Fruit fly (Drosophila melanogaster) whole organism, embryonic: ENCODE results near the gene CG5850.
A peak's percentile ranks its signal among the peaks of the same experiment; 100 is the strongest.

Experiments used
- Asciz ChIP-seq: fragments of 200-800 bp; sonication (Bioruptor generic); optimal IDR thresholded peaks from 2 replicates; lab custom pipeline; 2017; ENCODE audit warnings: missing biosample characterization, mild to moderate bottlenecking, missing genetic modification characterization, missing genetic modification reagents
- CG12744 ChIP-seq: fragments of 200-800 bp; sonication (Bioruptor generic); optimal IDR thresholded peaks from 2 replicates; lab custom pipeline; 2016; ENCODE audit warnings: missing biosample characterization, missing genetic modification characterization
- CG12942 ChIP-seq: fragments of 200-800 bp; sonication (Bioruptor generic); optimal IDR thresholded peaks from 3 replicates; lab custom pipeline; 2016; ENCODE audit warnings: missing biosample characterization, missing genetic modification characterization
- CG14965 ChIP-seq: fragments of 200-800 bp; sonication (Bioruptor generic); optimal IDR thresholded peaks from 2 replicates; lab custom pipeline; 2016; ENCODE audit warnings: missing biosample characterization, missing genetic modification characterization, borderline replicate concordance
- CG15514 ChIP-seq: fragments of 200-800 bp; sonication (Bioruptor generic); optimal IDR thresholded peaks from 3 replicates; lab custom pipeline; 2017; ENCODE audit warnings: missing biosample characterization, missing genetic modification characterization, mild to moderate bottlenecking, moderate library complexity, missing genetic modification reagents
- CG15696 ChIP-seq: fragments of 200-800 bp; sonication (Bioruptor generic); optimal IDR thresholded peaks from 2 replicates; lab custom pipeline; 2019; ENCODE audit warnings: missing biosample characterization, mild to moderate bottlenecking, missing genetic modification characterization, moderate library complexity
- CG1603 ChIP-seq: fragments of 200-800 bp; sonication (Bioruptor generic); optimal IDR thresholded peaks from 2 replicates; lab custom pipeline; 2019; ENCODE audit warnings: missing biosample characterization, mild to moderate bottlenecking, missing genetic modification characterization, moderate library complexity
- CG16813 ChIP-seq: fragments of 200-800 bp; sonication (Bioruptor generic); IDR thresholded peaks from 3 replicates; pipeline ENCODE4 v1.3.6; 2022; ENCODE audit warnings: missing biosample characterization, missing genetic modification characterization; ENCODE audit not compliant: partially characterized antibody
- CG18619 ChIP-seq: fragments of 200-800 bp; sonication (Bioruptor generic); optimal IDR thresholded peaks from 3 replicates; lab custom pipeline; 2017; ENCODE audit warnings: missing biosample characterization, mild to moderate bottlenecking, missing genetic modification characterization
- CG2889 ChIP-seq: fragments of 200-800 bp; sonication (Bioruptor generic); IDR thresholded peaks from 3 replicates; pipeline ENCODE4 v1.3.6; 2022; ENCODE audit warnings: missing biosample characterization, missing genetic modification characterization
- CG30403 ChIP-seq: fragments of 200-800 bp; sonication (Bioruptor generic); optimal IDR thresholded peaks from 3 replicates; lab custom pipeline; 2016; ENCODE audit warnings: missing biosample characterization, missing genetic modification characterization
- CG32532 ChIP-seq: fragments of 200-800 bp; sonication (Bioruptor generic); IDR thresholded peaks from 2 replicates; pipeline ENCODE4 v1.3.6; 2022; ENCODE audit warnings: missing biosample characterization, missing genetic modification characterization
- CG3847 ChIP-seq: fragments of 200-800 bp; sonication (Bioruptor generic); IDR thresholded peaks from 2 replicates; pipeline ENCODE4 v1.3.6; 2022; ENCODE audit warnings: missing biosample characterization, missing genetic modification characterization
- CG6272 ChIP-seq: fragments of 200-800 bp; sonication (Bioruptor generic); IDR thresholded peaks from 2 replicates; pipeline ENCODE4 v1.3.6; 2022; ENCODE audit warnings: missing biosample characterization, missing genetic modification characterization
- CG7357 ChIP-seq: fragments of 200-800 bp; sonication (Bioruptor generic); IDR thresholded peaks from 3 replicates; pipeline ENCODE4 v1.3.6; 2022; ENCODE audit warnings: missing biosample characterization, missing genetic modification characterization
- CG7963 ChIP-seq: fragments of 200-800 bp; sonication (Bioruptor generic); IDR thresholded peaks from 3 replicates; pipeline ENCODE4 v1.3.6; 2022; ENCODE audit warnings: missing biosample characterization, missing genetic modification characterization; ENCODE audit not compliant: partially characterized antibody
- CG9797 ChIP-seq: fragments of 200-800 bp; sonication (Bioruptor generic); optimal IDR thresholded peaks from 3 replicates; lab custom pipeline; 2018; ENCODE audit warnings: missing biosample characterization, mild to moderate bottlenecking, missing genetic modification characterization
- Dbx ChIP-seq: fragments of 200-800 bp; sonication (Bioruptor generic); IDR thresholded peaks from 3 replicates; pipeline ENCODE4 v1.3.6; 2022; ENCODE audit warnings: missing biosample characterization, missing genetic modification characterization
- Dip2 ChIP-seq: fragments of 200-800 bp; sonication (Bioruptor generic); IDR thresholded peaks from 2 replicates; pipeline ENCODE4 v1.3.6; 2022; ENCODE audit warnings: missing biosample characterization, missing genetic modification characterization
- Dip3 ChIP-seq: fragments of 200-800 bp; sonication (Bioruptor generic); optimal IDR thresholded peaks from 3 replicates; lab custom pipeline; 2016; ENCODE audit warnings: missing biosample characterization, missing genetic modification characterization
- E2f2 ChIP-seq: fragments of 200-800 bp; sonication (Bioruptor generic); IDR thresholded peaks from 2 replicates; pipeline ENCODE4 v1.3.6; 2022; ENCODE audit warnings: missing biosample characterization, missing genetic modification characterization
- Elba2 ChIP-seq: fragments of 200-800 bp; sonication (Bioruptor generic); optimal IDR thresholded peaks from 3 replicates; lab custom pipeline; 2016; ENCODE audit warnings: missing biosample characterization, missing genetic modification characterization
- Fer2 ChIP-seq: fragments of 200-800 bp; sonication (Bioruptor generic); optimal IDR thresholded peaks from 2 replicates; lab custom pipeline; 2018; ENCODE audit warnings: missing biosample characterization, mild to moderate bottlenecking, missing genetic modification characterization, moderate library complexity
- Hey ChIP-seq: fragments of 200-800 bp; sonication (Bioruptor generic); optimal IDR thresholded peaks from 3 replicates; lab custom pipeline; 2018; ENCODE audit warnings: missing biosample characterization, mild to moderate bottlenecking, missing genetic modification characterization
- Hr51 ChIP-seq, 2 experiments: fragments of 200-800 bp; sonication (Bioruptor generic); optimal IDR thresholded peaks; 2 replicates in 1 of 2; 3 replicates in 1 of 2; lab custom pipeline; 2016 to 2018; ENCODE audit warnings: missing biosample characterization in 2 of 2, missing genetic modification characterization in 2 of 2, mild to moderate bottlenecking in 1 of 2, moderate library complexity in 1 of 2
- Hr78 ChIP-seq, 2 experiments: fragments of 200-800 bp in 1 of 2; fragments of >200 bp in 1 of 2; sonication (Bioruptor generic) in 1 of 2; optimal IDR thresholded peaks; 2 replicates each; lab custom pipeline; 2017 to 2019; ENCODE audit warnings: missing biosample characterization in 2 of 2, missing genetic modification characterization in 2 of 2, mild to moderate bottlenecking in 1 of 2, moderate library complexity in 1 of 2
- Mrtf ChIP-seq: fragments of 200-800 bp; sonication (Bioruptor generic); IDR thresholded peaks from 3 replicates; pipeline ENCODE4 v1.3.6; 2022; ENCODE audit warnings: missing biosample characterization, missing genetic modification characterization
- NFAT ChIP-seq: fragments of 200-800 bp; sonication (Bioruptor generic); IDR thresholded peaks from 2 replicates; pipeline ENCODE4 v1.3.6; 2022; ENCODE audit warnings: missing biosample characterization, missing genetic modification characterization
- Oli ChIP-seq: fragments of 200-800 bp; sonication (Bioruptor generic); optimal IDR thresholded peaks from 2 replicates; lab custom pipeline; 2018; ENCODE audit warnings: missing biosample characterization, mild to moderate bottlenecking, missing genetic modification characterization, moderate library complexity
- Xrp1 ChIP-seq: fragments of 200-800 bp; sonication (Bioruptor generic); IDR thresholded peaks from 2 replicates; pipeline ENCODE4 v1.3.6; 2022; ENCODE audit warnings: missing biosample characterization, missing genetic modification characterization
- chinmo ChIP-seq: fragments of 200-800 bp; sonication (Bioruptor generic); IDR thresholded peaks from 4 replicates; pipeline ENCODE4 v1.3.6; 2022; ENCODE audit warnings: missing biosample characterization, missing genetic modification characterization; ENCODE audit not compliant: partially characterized antibody
- danr ChIP-seq: fragments of 200-800 bp; sonication (Bioruptor generic); IDR thresholded peaks from 2 replicates; pipeline ENCODE4 v1.3.6; 2022; ENCODE audit warnings: missing biosample characterization, missing genetic modification characterization
- dmrt99B ChIP-seq: fragments of 200-800 bp; sonication (Bioruptor generic); optimal IDR thresholded peaks from 2 replicates; lab custom pipeline; 2018; ENCODE audit warnings: missing biosample characterization, mild to moderate bottlenecking, missing genetic modification characterization, moderate library complexity
- fd3F ChIP-seq: fragments of 200-800 bp; sonication (Bioruptor generic); optimal IDR thresholded peaks from 2 replicates; lab custom pipeline; 2018; ENCODE audit warnings: missing biosample characterization, mild to moderate bottlenecking, missing genetic modification characterization, moderate library complexity
- mam ChIP-seq: fragments of 200-800 bp; sonication (Bioruptor generic); optimal IDR thresholded peaks from 3 replicates; lab custom pipeline; 2016; ENCODE audit warnings: missing biosample characterization, missing genetic modification characterization
- nau ChIP-seq: fragments of 200-800 bp; sonication (Bioruptor generic); optimal IDR thresholded peaks from 3 replicates; lab custom pipeline; 2017; ENCODE audit warnings: missing biosample characterization, mild to moderate bottlenecking, missing genetic modification characterization, missing genetic modification reagents
- nom ChIP-seq: fragments of 200-800 bp; sonication (Bioruptor generic); optimal IDR thresholded peaks from 2 replicates; lab custom pipeline; 2017; ENCODE audit warnings: missing biosample characterization, missing genetic modification characterization, mild to moderate bottlenecking, moderate library complexity, missing genetic modification reagents
- pan ChIP-seq, 4 experiments: fragments of >200 bp in 3 of 4; fragments of 200-800 bp in 1 of 4; sonication (Bioruptor generic) in 1 of 4; optimal IDR thresholded peaks in 3 of 4; IDR thresholded peaks in 1 of 4; 2 replicates each; pipeline versions ENCODE4 v1.3.6 to Lab custom; 2017 to 2022; ENCODE audit warnings: missing biosample characterization in 2 of 4, missing genetic modification characterization in 2 of 4, mixed read lengths in 1 of 4
- peb ChIP-seq: fragments of 200-800 bp; sonication (Bioruptor generic); IDR thresholded peaks from 2 replicates; pipeline ENCODE4 v1.3.6; 2022; ENCODE audit warnings: missing biosample characterization, missing genetic modification characterization
- pho ChIP-seq: fragments of 200-800 bp; sonication (Bioruptor generic); optimal IDR thresholded peaks from 2 replicates; lab custom pipeline; 2016; ENCODE audit warnings: missing biosample characterization, missing genetic modification characterization
- pnt ChIP-seq: fragments of 200-800 bp; sonication (Bioruptor generic); optimal IDR thresholded peaks from 3 replicates; lab custom pipeline; 2016; ENCODE audit warnings: missing biosample characterization, missing genetic modification characterization
- prd ChIP-seq, 3 experiments: fragments of >200 bp in 2 of 3; fragments of 200-800 bp in 1 of 3; sonication (Bioruptor generic) in 1 of 3; optimal IDR thresholded peaks in 2 of 3; IDR thresholded peaks in 1 of 3; 2 replicates in 2 of 3; 3 replicates in 1 of 3; pipeline versions ENCODE4 v1.3.6 to Lab custom; 2017 to 2022; ENCODE audit warnings: missing biosample characterization in 1 of 3, missing genetic modification characterization in 1 of 3
- pum ChIP-seq: fragments of 200-800 bp; sonication (Bioruptor generic); optimal IDR thresholded peaks from 2 replicates; lab custom pipeline; 2016; ENCODE audit warnings: missing biosample characterization, missing genetic modification characterization
- rib ChIP-seq: fragments of 200-800 bp; sonication (Bioruptor generic); IDR thresholded peaks from 2 replicates; pipeline ENCODE4 v1.3.6; 2022; ENCODE audit warnings: missing biosample characterization, missing genetic modification characterization
- row ChIP-seq: fragments of 200-800 bp; sonication (Bioruptor generic); IDR thresholded peaks from 3 replicates; pipeline ENCODE4 v1.3.6; 2022; ENCODE audit warnings: missing biosample characterization, missing genetic modification characterization
- sens ChIP-seq: fragments of 200-800 bp; sonication (Bioruptor generic); peaks from one replicate; lab custom pipeline; 2016; ENCODE audit warnings: missing biosample characterization, missing genetic modification characterization
- sna ChIP-seq: fragments of 200-800 bp; sonication (Bioruptor generic); IDR thresholded peaks from 2 replicates; pipeline ENCODE4 v1.3.6; 2022; ENCODE audit warnings: missing biosample characterization, missing genetic modification characterization; ENCODE audit not compliant: partially characterized antibody
- ssp ChIP-seq: fragments of 200-800 bp; sonication (Bioruptor generic); IDR thresholded peaks from 2 replicates; pipeline ENCODE4 v1.3.6; 2022; ENCODE audit warnings: missing biosample characterization, missing genetic modification characterization
- twi ChIP-seq: fragments of 200-800 bp; optimal IDR thresholded peaks from 2 replicates; lab custom pipeline; 2019; ENCODE audit warnings: missing biosample characterization, mild to moderate bottlenecking, missing genetic modification characterization, moderate library complexity
- z ChIP-seq: fragments of 200-800 bp; sonication (Bioruptor generic); IDR thresholded peaks from 3 replicates; pipeline ENCODE4 v1.3.6; 2022; ENCODE audit warnings: missing biosample characterization, missing genetic modification characterization

CG5850 gene

dm6 chr2L:10009293-10009695 is 45.5 kb upstream of the CG5850 start, which contains the start of gene Trp1 (continued):
- TF ChIP-seq CG12744 (GFP tag; lab: Kevin White, UChicago), result no peak
- peak; percentile 51 for TF ChIP-seq Elba2
- no peak for TF ChIP-seq Oli (tag; lab: Kevin White, UChicago)
- TF ChIP-seq chinmo, result peak; percentile 80; the same call in 3 of the 4 replicates
- peak; percentile 18 for TF ChIP-seq E2f2
- no peak for TF ChIP-seq Mrtf
- no peak for TF ChIP-seq dmrt99B
- TF ChIP-seq CG15696 (tag; lab: Kevin White, UChicago), result no peak
- TF ChIP-seq CG2889, result no peak
- TF ChIP-seq Dbx (GFP tag; lab: Robert Waterston, UW), result no peak
- TF ChIP-seq CG15514, result peak; percentile 99
- TF ChIP-seq CG32532, result peak; percentile 11; the same call in 1 of the 2 replicates
- no peak for TF ChIP-seq danr (GFP tag; lab: Robert Waterston, UW)
- no peak for TF ChIP-seq CG3847 (GFP tag; lab: Robert Waterston, UW)
- peak; percentile 46 for TF ChIP-seq CG1603 (tag; lab: Kevin White, UChicago)
- no peak for TF ChIP-seq prd (optimal IDR thresholded peaks at IDR 0.05; lab: Kevin White, UChicago)
- no peak for TF ChIP-seq prd (GFP tag; IDR thresholded peaks at IDR 0.05; lab: Robert Waterston, UW)
- no peak for TF ChIP-seq Dip3 (GFP tag; lab: Kevin White, UChicago)
- TF ChIP-seq fd3F (GFP tag; lab: Kevin White, UChicago), result no peak
- no peak for TF ChIP-seq Hr78 (GFP tag; optimal IDR thresholded peaks at IDR 0.05; lab: Kevin White, UChicago)
- no peak for TF ChIP-seq CG12942
- TF ChIP-seq CG9797 (GFP tag; lab: Kevin White, UChicago), result peak; percentile 15
- TF ChIP-seq pnt (GFP tag; lab: Kevin White, UChicago), result no peak
- TF ChIP-seq sna (GFP tag; lab: Robert Waterston, UW), result peak; percentile 89
- TF ChIP-seq CG7357 (GFP tag; lab: Robert Waterston, UW), result no peak
- no peak for TF ChIP-seq Hey (tag; lab: Kevin White, UChicago)
- no peak for TF ChIP-seq Asciz (GFP tag; lab: Kevin White, UChicago)
- TF ChIP-seq CG30403 (GFP tag; lab: Kevin White, UChicago), result no peak
- no peak for TF ChIP-seq CG6272 (GFP tag; lab: Robert Waterston, UW)
- no peak for TF ChIP-seq Xrp1 (GFP tag; lab: Robert Waterston, UW)
- no peak for TF ChIP-seq pho (GFP tag; lab: Kevin White, UChicago)
- no peak for TF ChIP-seq Fer2 (tag; lab: Kevin White, UChicago)
- no peak for TF ChIP-seq rib (GFP tag; lab: Robert Waterston, UW)
- TF ChIP-seq CG18619 (GFP tag; lab: Kevin White, UChicago), result no peak
- TF ChIP-seq Dip2 (GFP tag; lab: Robert Waterston, UW), result no peak
- TF ChIP-seq twi, result no peak
- no peak for TF ChIP-seq ssp (GFP tag; lab: Robert Waterston, UW)
- peak in 1 of 2 experiments; percentile 12 for TF ChIP-seq Hr51 (GFP tag; optimal IDR thresholded peaks at IDR 0.05; lab: Kevin White, UChicago)
- no peak for TF ChIP-seq CG14965 (GFP tag; lab: Kevin White, UChicago)
- TF ChIP-seq CG7963, result peak; percentile 88
- no peak for TF ChIP-seq nau (GFP tag; lab: Kevin White, UChicago)
- no peak for TF ChIP-seq NFAT (GFP tag; lab: Robert Waterston, UW)
- no peak for TF ChIP-seq peb (GFP tag; lab: Robert Waterston, UW)
- TF ChIP-seq z, result no peak
- TF ChIP-seq sens, result peak; percentile 76
- TF ChIP-seq pan (optimal IDR thresholded peaks at IDR 0.05; lab: Kevin White, UChicago), result no peak
- no peak for TF ChIP-seq pan (GFP tag; optimal IDR thresholded peaks at IDR 0.05 in 1 of 2, IDR thresholded peaks at IDR 0.05 in 1 of 2)
- peak; percentile 69 for TF ChIP-seq row (GFP tag; lab: Robert Waterston, UW)
- no peak for TF ChIP-seq pum (GFP tag; lab: Kevin White, UChicago)
- TF ChIP-seq nom (GFP tag; lab: Kevin White, UChicago), result peak; percentile 62
- peak; percentile 92 for TF ChIP-seq CG16813
- no peak for TF ChIP-seq mam
